Worm (Caenorhabditis elegans) whole organism, late embryonic: Measurements from ENCODE around the gene rpt-4.

Source experiments
- C08G9.2 ChIP-seq: sonication (generic microtip); optimal IDR thresholded peaks from 2 replicates; lab custom pipeline; 2016; ENCODE audit warnings: mild to moderate bottlenecking, missing genetic modification characterization, moderate library complexity, missing compliant biosample characterization
- F13H6.1 ChIP-seq: sonication (generic microtip); optimal IDR thresholded peaks from 2 replicates; lab custom pipeline; 2016; ENCODE audit warnings: missing genetic modification characterization, missing compliant biosample characterization
- K02D7.2 ChIP-seq: sonication (generic microtip); optimal IDR thresholded peaks from 2 replicates; lab custom pipeline; 2017; ENCODE audit warnings: mild to moderate bottlenecking, missing genetic modification characterization, missing compliant biosample characterization
- K09A11.1 ChIP-seq: sonication (generic microtip); optimal IDR thresholded peaks from 2 replicates; lab custom pipeline; 2017; ENCODE audit warnings: antibody characterized with exemption, mild to moderate bottlenecking, missing genetic modification characterization, missing compliant biosample characterization; ENCODE audit not compliant: insufficient read depth
- T23F11.4 ChIP-seq: fragments of 200-800 bp; sonication (Bioruptor generic); optimal IDR thresholded peaks from 2 replicates; lab custom pipeline; 2018; ENCODE audit warnings: mild to moderate bottlenecking, missing genetic modification characterization, missing compliant biosample characterization
- Y22D7AL.16 ChIP-seq: sonication (generic microtip); optimal IDR thresholded peaks from 2 replicates; lab custom pipeline; 2016; ENCODE audit warnings: missing genetic modification characterization, missing compliant biosample characterization
- ahr-1 ChIP-seq: sonication (generic microtip); optimal IDR thresholded peaks from 2 replicates; lab custom pipeline; 2016; ENCODE audit warnings: missing genetic modification characterization, missing compliant biosample characterization
- ceh-14 ChIP-seq: sonication (generic microtip); optimal IDR thresholded peaks from 2 replicates; lab custom pipeline; 2016; ENCODE audit warnings: missing genotype, missing genetic modification characterization, missing compliant biosample characterization
- ceh-18 ChIP-seq: sonication (generic microtip); optimal IDR thresholded peaks from 2 replicates; lab custom pipeline; 2016; ENCODE audit warnings: missing genetic modification characterization, missing compliant biosample characterization
- ceh-19 ChIP-seq: fragments of 200-800 bp; sonication (Bioruptor generic); optimal IDR thresholded peaks from 2 replicates; lab custom pipeline; 2018; ENCODE audit warnings: mild to moderate bottlenecking, missing genetic modification characterization, missing compliant biosample characterization
- ceh-22 ChIP-seq: sonication (generic microtip); optimal IDR thresholded peaks from 2 replicates; lab custom pipeline; 2017; ENCODE audit warnings: missing biosample characterization, missing genetic modification characterization
- ceh-24 ChIP-seq: sonication (generic microtip); optimal IDR thresholded peaks from 2 replicates; lab custom pipeline; 2016; ENCODE audit warnings: mild to moderate bottlenecking, missing genetic modification characterization, missing compliant biosample characterization
- ceh-34 ChIP-seq: sonication (generic microtip); optimal IDR thresholded peaks from 2 replicates; lab custom pipeline; 2016; ENCODE audit warnings: mild to moderate bottlenecking, missing genetic modification characterization, missing compliant biosample characterization
- ceh-45 ChIP-seq: fragments of 200-800 bp; sonication (Bioruptor generic); IDR thresholded peaks from 2 replicates; pipeline ENCODE4 v1.3.6; 2022; ENCODE audit warnings: missing genetic modification reagents, missing genetic modification characterization, missing compliant biosample characterization
- ceh-9 ChIP-seq: sonication (generic microtip); optimal IDR thresholded peaks from 2 replicates; lab custom pipeline; 2016; ENCODE audit warnings: mild to moderate bottlenecking, missing genetic modification characterization, inconsistent platforms, missing compliant biosample characterization
- che-1 ChIP-seq: sonication (generic microtip); optimal IDR thresholded peaks from 2 replicates; lab custom pipeline; 2016; ENCODE audit warnings: mild to moderate bottlenecking, missing genetic modification characterization, missing compliant biosample characterization
- dmd-4 ChIP-seq: sonication (generic microtip); optimal IDR thresholded peaks from 2 replicates; lab custom pipeline; 2016; ENCODE audit warnings: borderline replicate concordance, missing genetic modification characterization, missing compliant biosample characterization
- dve-1 ChIP-seq: sonication (generic microtip); optimal IDR thresholded peaks from 2 replicates; lab custom pipeline; 2017; ENCODE audit warnings: antibody characterized with exemption, mild to moderate bottlenecking, missing genetic modification characterization, missing compliant biosample characterization
- elt-2 ChIP-seq: sonication (generic microtip); optimal IDR thresholded peaks from 2 replicates; lab custom pipeline; 2016; ENCODE audit warnings: missing genetic modification reagents, missing genetic modification characterization, missing compliant biosample characterization
- elt-4 ChIP-seq: sonication (generic microtip); optimal IDR thresholded peaks from 2 replicates; lab custom pipeline; 2016; ENCODE audit warnings: missing genetic modification characterization, missing compliant biosample characterization
- eyg-1 ChIP-seq: sonication (generic microtip); optimal IDR thresholded peaks from 2 replicates; lab custom pipeline; 2016; ENCODE audit warnings: missing genotype, missing genetic modification characterization, missing compliant biosample characterization
- fax-1 ChIP-seq: sonication (generic microtip); optimal IDR thresholded peaks from 2 replicates; lab custom pipeline; 2016; ENCODE audit warnings: missing genotype, missing genetic modification characterization, missing compliant biosample characterization
- fkh-6 ChIP-seq: sonication (generic microtip); optimal IDR thresholded peaks from 2 replicates; lab custom pipeline; 2016; ENCODE audit warnings: missing genetic modification characterization, missing compliant biosample characterization
- gmeb-2 ChIP-seq: sonication (generic microtip); optimal IDR thresholded peaks from 2 replicates; lab custom pipeline; 2016; ENCODE audit warnings: missing genetic modification characterization, inconsistent platforms, missing compliant biosample characterization
- hlh-13 ChIP-seq: fragments of 200-800 bp; sonication (Bioruptor generic); optimal IDR thresholded peaks from 2 replicates; lab custom pipeline; 2018; ENCODE audit warnings: mild to moderate bottlenecking, missing genetic modification characterization, missing compliant biosample characterization
- hlh-15 ChIP-seq: sonication (generic microtip); optimal IDR thresholded peaks from 2 replicates; lab custom pipeline; 2016; ENCODE audit warnings: missing genetic modification characterization, missing compliant biosample characterization
- hlh-30 ChIP-seq: sonication (generic microtip); optimal IDR thresholded peaks from 2 replicates; lab custom pipeline; 2017; ENCODE audit warnings: antibody characterized with exemption, missing genetic modification characterization, missing compliant biosample characterization; ENCODE audit not compliant: insufficient read depth
- hlh-8 ChIP-seq: sonication (generic microtip); optimal IDR thresholded peaks from 2 replicates; lab custom pipeline; 2016; ENCODE audit warnings: missing genotype, missing genetic modification characterization, missing compliant biosample characterization
- lim-6 ChIP-seq: sonication (generic microtip); optimal IDR thresholded peaks from 2 replicates; lab custom pipeline; 2016; ENCODE audit warnings: missing genetic modification characterization, missing compliant biosample characterization
- lin-11 ChIP-seq: fragments of 200-800 bp; sonication (Bioruptor generic); optimal IDR thresholded peaks from 2 replicates; lab custom pipeline; 2018; ENCODE audit warnings: mild to moderate bottlenecking, missing genetic modification characterization, missing compliant biosample characterization
- madf-2 ChIP-seq: sonication (generic microtip); optimal IDR thresholded peaks from 2 replicates; lab custom pipeline; 2017; ENCODE audit warnings: missing genetic modification characterization, missing compliant biosample characterization
- mec-3 ChIP-seq: sonication (generic microtip); optimal IDR thresholded peaks from 2 replicates; lab custom pipeline; 2016; ENCODE audit warnings: borderline replicate concordance, missing genetic modification characterization, missing compliant biosample characterization
- nfya-1 ChIP-seq: sonication (generic microtip); optimal IDR thresholded peaks from 2 replicates; lab custom pipeline; 2017; ENCODE audit warnings: missing genetic modification characterization, mild to moderate bottlenecking, missing compliant biosample characterization, antibody characterized with exemption, moderate library complexity
- nhr-11 ChIP-seq: fragments of 150-350 bp; optimal IDR thresholded peaks from 2 replicates; lab custom pipeline; 2014; ENCODE audit warnings: missing biosample characterization, missing genetic modification characterization
- npax-4 ChIP-seq: sonication (generic microtip); optimal IDR thresholded peaks from 2 replicates; lab custom pipeline; 2016; ENCODE audit warnings: missing genetic modification characterization, missing compliant biosample characterization
- odd-2 ChIP-seq: sonication (generic microtip); optimal IDR thresholded peaks from 2 replicates; lab custom pipeline; 2017; ENCODE audit warnings: antibody characterized with exemption, mild to moderate bottlenecking, missing genetic modification characterization, missing compliant biosample characterization
- pag-3 ChIP-seq: sonication (generic microtip); optimal IDR thresholded peaks from 2 replicates; lab custom pipeline; 2016; ENCODE audit warnings: missing compliant biosample characterization, missing genetic modification characterization, borderline replicate concordance
- pat-9 ChIP-seq: fragments of 200-800 bp; sonication (Bioruptor generic); optimal IDR thresholded peaks from 2 replicates; lab custom pipeline; 2018; ENCODE audit warnings: mild to moderate bottlenecking, missing genetic modification characterization, moderate library complexity, missing compliant biosample characterization
- pax-1 ChIP-seq: fragments of 150-350 bp; optimal IDR thresholded peaks from 2 replicates; lab custom pipeline; 2014; ENCODE audit warnings: missing biosample characterization, missing genetic modification characterization
- pha-2 ChIP-seq: sonication (generic microtip); optimal IDR thresholded peaks from 2 replicates; lab custom pipeline; 2017; ENCODE audit warnings: mild to moderate bottlenecking, missing genetic modification characterization, missing compliant biosample characterization
- pha-4 ChIP-seq: fragments of 150-350 bp; optimal IDR thresholded peaks from 2 replicates; lab custom pipeline; 2018; ENCODE audit warnings: missing biosample characterization, missing genetic modification reagents, missing genetic modification characterization
- pqm-1 ChIP-seq: sonication (generic microtip); optimal IDR thresholded peaks from 2 replicates; lab custom pipeline; 2016; ENCODE audit warnings: missing genetic modification characterization, missing compliant biosample characterization
- pros-1 ChIP-seq: fragments of 150-350 bp; optimal IDR thresholded peaks from 2 replicates; lab custom pipeline; 2014; ENCODE audit warnings: missing biosample characterization, missing genetic modification reagents, missing genetic modification characterization
- ref-2 ChIP-seq: sonication (generic microtip); optimal IDR thresholded peaks from 2 replicates; lab custom pipeline; 2016; ENCODE audit warnings: missing genetic modification characterization, missing compliant biosample characterization
- sdc-2 ChIP-seq: sonication (generic microtip); optimal IDR thresholded peaks from 2 replicates; lab custom pipeline; 2016; ENCODE audit warnings: missing genotype, missing genetic modification characterization, missing compliant biosample characterization
- sox-2 ChIP-seq: fragments of 200-800 bp; sonication (Bioruptor generic); IDR thresholded peaks from 2 replicates; pipeline ENCODE4 v1.3.6; 2022; ENCODE audit warnings: missing genetic modification reagents, missing genetic modification characterization, missing compliant biosample characterization
- sox-4 ChIP-seq: sonication (generic microtip); optimal IDR thresholded peaks from 2 replicates; lab custom pipeline; 2017; ENCODE audit warnings: mild to moderate bottlenecking, missing genetic modification characterization, inconsistent platforms, missing compliant biosample characterization
- syd-9 ChIP-seq: sonication (generic microtip); optimal IDR thresholded peaks from 2 replicates; lab custom pipeline; 2016; ENCODE audit warnings: mild to moderate bottlenecking, missing genetic modification characterization, moderate library complexity, missing compliant biosample characterization
- tbx-7 ChIP-seq: sonication (generic microtip); optimal IDR thresholded peaks from 2 replicates; lab custom pipeline; 2016; ENCODE audit warnings: missing genotype, missing genetic modification characterization, missing compliant biosample characterization
- ttx-3 ChIP-seq: sonication (generic microtip); optimal IDR thresholded peaks from 2 replicates; lab custom pipeline; 2016; ENCODE audit warnings: missing genetic modification reagents, missing genetic modification characterization, missing compliant biosample characterization
- unc-3 ChIP-seq, 2 experiments: fragments of 200-800 bp in 1 of 2; sonication (Bioruptor generic) in 1 of 2; sonication (generic microtip) in 1 of 2; conservative IDR thresholded peaks in 1 of 2; optimal IDR thresholded peaks in 1 of 2; 2 replicates each; pipeline versions ENCODE4 v1.3.6 to Lab custom; 2016 to 2022; ENCODE audit warnings: missing compliant biosample characterization in 2 of 2, missing genetic modification characterization in 2 of 2, missing genetic modification reagents in 1 of 2
- unc-55 ChIP-seq: sonication (generic microtip); optimal IDR thresholded peaks from 2 replicates; lab custom pipeline; 2017; ENCODE audit warnings: missing biosample characterization, missing genetic modification reagents, missing genetic modification characterization
- ztf-16 ChIP-seq: sonication (generic microtip); optimal IDR thresholded peaks from 2 replicates; lab custom pipeline; 2017; ENCODE audit warnings: missing genetic modification characterization, missing compliant biosample characterization

The rpt-4 gene

ce11 chrII:66322-66721, 20.3 kb upstream of the rpt-4 start:
- TF ChIP-seq pros-1 (tag; lab: Kevin White, UChicago), result peak; percentile 83
- TF ChIP-seq ceh-19 (GFP tag; lab: Kevin White, UChicago), result no peak
- TF ChIP-seq ceh-45 (GFP tag; lab: Robert Waterston, UW), result no peak
- no peak for TF ChIP-seq pha-4 (tag; lab: Kevin White, UChicago)
- no peak for TF ChIP-seq ztf-16
- TF ChIP-seq hlh-15 (tag; lab: Kevin White, UChicago), result no peak
- peak; percentile 84 for TF ChIP-seq hlh-30 (tag; lab: Kevin White, UChicago)
- peak; percentile 17 for TF ChIP-seq syd-9 (tag; lab: Kevin White, UChicago)
- no peak for TF ChIP-seq fkh-6 (tag; lab: Kevin White, UChicago)
- no peak for TF ChIP-seq ceh-14 (tag; lab: Kevin White, UChicago)
- no peak for TF ChIP-seq fax-1 (tag; lab: Kevin White, UChicago)
- TF ChIP-seq ceh-9 (tag; lab: Kevin White, UChicago), result no peak
- TF ChIP-seq gmeb-2 (tag; lab: Kevin White, UChicago), result no peak
- TF ChIP-seq ahr-1 (tag; lab: Kevin White, UChicago), result no peak
- no peak for TF ChIP-seq dmd-4 (tag; lab: Kevin White, UChicago)
- TF ChIP-seq hlh-13, result no peak
- no peak for TF ChIP-seq lin-11 (tag; lab: Kevin White, UChicago)
- TF ChIP-seq elt-4 (tag; lab: Kevin White, UChicago), result no peak
- TF ChIP-seq tbx-7, result peak; percentile 38
- TF ChIP-seq lim-6 (tag; lab: Kevin White, UChicago), result no peak
- TF ChIP-seq sox-2 (GFP tag; lab: Robert Waterston, UW), result peak; percentile 67
- TF ChIP-seq sox-4 (tag; lab: Kevin White, UChicago), result no peak
- no peak for TF ChIP-seq odd-2 (tag; lab: Kevin White, UChicago)
- no peak for TF ChIP-seq C08G9.2 (tag; lab: Kevin White, UChicago)
- peak; percentile 46 for TF ChIP-seq madf-2 (tag; lab: Kevin White, UChicago)
- no peak for TF ChIP-seq ttx-3
- no peak for TF ChIP-seq pag-3
- no peak for TF ChIP-seq K09A11.1
- TF ChIP-seq nfya-1 (tag; lab: Kevin White, UChicago), result peak; percentile 48
- no peak for TF ChIP-seq ceh-24 (tag; lab: Kevin White, UChicago)
- peak; percentile 3 for TF ChIP-seq pqm-1 (tag; lab: Kevin White, UChicago)
- TF ChIP-seq hlh-8 (tag; lab: Kevin White, UChicago), result peak; percentile 76
- TF ChIP-seq T23F11.4 (GFP tag; lab: Kevin White, UChicago), result no peak
- no peak for TF ChIP-seq pat-9 (tag; lab: Kevin White, UChicago)
- TF ChIP-seq eyg-1 (tag; lab: Kevin White, UChicago), result peak; percentile 84
- TF ChIP-seq unc-55 (GFP tag; lab: Kevin White, UChicago), result peak; percentile 69
- no peak for TF ChIP-seq K02D7.2 (tag; lab: Kevin White, UChicago)
- peak; percentile 63 for TF ChIP-seq ceh-34 (tag; lab: Kevin White, UChicago)
- TF ChIP-seq ceh-22 (tag; lab: Kevin White, UChicago), result no peak
- TF ChIP-seq mec-3 (tag; lab: Kevin White, UChicago), result peak; percentile 28
- peak; percentile 39 for TF ChIP-seq elt-2 (tag; lab: Kevin White, UChicago)
- TF ChIP-seq dve-1 (tag; lab: Kevin White, UChicago), result peak; percentile 31
- peak; percentile 38 for TF ChIP-seq sdc-2
- no peak for TF ChIP-seq unc-3 (GFP tag; conservative IDR thresholded peaks at IDR 0.05; lab: Robert Waterston, UW)
- no peak for TF ChIP-seq unc-3 (tag; optimal IDR thresholded peaks at IDR 0.05; lab: Kevin White, UChicago)
- TF ChIP-seq pha-2 (tag; lab: Kevin White, UChicago), result peak; percentile 1
- no peak for TF ChIP-seq Y22D7AL.16 (tag; lab: Kevin White, UChicago)
- peak; percentile 92 for TF ChIP-seq ref-2 (tag; lab: Kevin White, UChicago)
- no peak for TF ChIP-seq che-1
- no peak for TF ChIP-seq npax-4 (tag; lab: Kevin White, UChicago)
- TF ChIP-seq F13H6.1 (tag; lab: Kevin White, UChicago), result no peak
- TF ChIP-seq pax-1 (tag; lab: Kevin White, UChicago), result peak; percentile 79
- no peak for TF ChIP-seq nhr-11 (tag; lab: Kevin White, UChicago)
- peak; percentile 34 for TF ChIP-seq ceh-18 (tag; lab: Kevin White, UChicago)
